Worm (Caenorhabditis elegans): ENCODE data around the gene Y53G8AL.4.

Gene Y53G8AL.4

ce11 chrIII:3250596-3251112 lies at the start of gene Y53G8AL.4:
TSS of gene Y53G8AL.4 (minus strand) at chrIII:3250646.
- TF ChIP-seq ztf-4 (tag; optimal IDR thresholded peaks at IDR 0.05): no peak
- TF ChIP-seq tbx-2 (tag; optimal IDR thresholded peaks at IDR 0.05): no peak
- TF ChIP-seq nhr-25 (tag; optimal IDR thresholded peaks at IDR 0.05): no peak
- TF ChIP-seq hmg-11 (tag; optimal IDR thresholded peaks at IDR 0.05): no peak
- no peak for TF ChIP-seq fkh-2 (tag; optimal IDR thresholded peaks at IDR 0.05)
- no peak for TF ChIP-seq fos-1 (tag; optimal IDR thresholded peaks at IDR 0.05)
- TF ChIP-seq elt-1 (tag; optimal IDR thresholded peaks at IDR 0.05): no peak
- no peak for TF ChIP-seq lin-15B (tag; optimal IDR thresholded peaks at IDR 0.05)

ce11 chrIII:3297151-3297550 lies 46.7 kb upstream of the Y53G8AL.4 start, which contains the start of gene Y53G8AR.5:
TSS of gene Y53G8AR.5 (plus strand) at chrIII:3297451.
- TF ChIP-seq nhr-237 (tag; optimal IDR thresholded peaks at IDR 0.05) (no peak), ZK546.5 (tag; optimal IDR thresholded peaks at IDR 0.05) (no peak), skn-1 (tag; optimal IDR thresholded peaks at IDR 0.05) (no peak), tbx-2 (tag; optimal IDR thresholded peaks at IDR 0.05) (no peak), ceh-28 (tag; optimal IDR thresholded peaks at IDR 0.05) (no peak), nfya-1 (tag; optimal IDR thresholded peaks at IDR 0.05; ENCODE audit: insufficient read depth) (no peak), nhr-12 (tag; optimal IDR thresholded peaks at IDR 0.05) (no peak), nhr-76 (tag; optimal IDR thresholded peaks at IDR 0.05) (no peak), pha-4 (tag; optimal IDR thresholded peaks at IDR 0.05) (no peak), nhr-25 (tag; optimal IDR thresholded peaks at IDR 0.05) (no peak), lin-15B (tag; optimal IDR thresholded peaks at IDR 0.05) (no peak), snpc-4 (tag; optimal IDR thresholded peaks at IDR 0.05) (no peak), unc-62 (GFP tag; optimal IDR thresholded peaks at IDR 0.05) (no peak), elt-1 (tag; optimal IDR thresholded peaks at IDR 0.05) (no peak), jun-1 (tag; optimal IDR thresholded peaks at IDR 0.05) (no peak), nhr-11 (tag; optimal IDR thresholded peaks at IDR 0.05) (no peak), nhr-43 (tag; optimal IDR thresholded peaks at IDR 0.05; ENCODE audit: poor library complexity, severe bottlenecking) (no peak)

ce11 chrIII:3294283-3294793 lies 43.9 kb upstream of the Y53G8AL.4 start, which contains the start of the genes Y53G8AR.8 and Y53G8AR.6:
TSS of gene Y53G8AR.8 (minus strand) at chrIII:3294330.
TSS of gene Y53G8AR.6 (plus strand) at chrIII:3294743.
- TF ChIP-seq hmg-11 (tag; optimal IDR thresholded peaks at IDR 0.05) (peak; percentile 6), lin-15B (tag; optimal IDR thresholded peaks at IDR 0.05) (peak; percentile 3), elt-2 (tag; optimal IDR thresholded peaks at IDR 0.05) (no peak), nfya-1 (tag; optimal IDR thresholded peaks at IDR 0.05; ENCODE audit: insufficient read depth) (peak; percentile 44), pha-4 (tag; optimal IDR thresholded peaks at IDR 0.05) (peak; percentile 46)

ce11 chrIII:3281860-3282358 lies 31.5 kb upstream of the Y53G8AL.4 start, which contains the start of gene mfsd-8:
TSS of gene mfsd-8 (plus strand) at chrIII:3282308.
- TF ChIP-seq pqm-1 (tag; optimal IDR thresholded peaks at IDR 0.05): peak; percentile 56
- TF ChIP-seq fkh-2 (tag; optimal IDR thresholded peaks at IDR 0.05): no peak
- peak; percentile 3 for TF ChIP-seq pha-4 (tag; optimal IDR thresholded peaks at IDR 0.05)
- TF ChIP-seq elt-2 (tag; optimal IDR thresholded peaks at IDR 0.05): peak; percentile 91
- TF ChIP-seq nhr-237 (tag; optimal IDR thresholded peaks at IDR 0.05): no peak

ce11 chrIII:3279304-3279703 lies 28.9 kb upstream of the Y53G8AL.4 start:
- TF ChIP-seq jun-1 (tag; optimal IDR thresholded peaks at IDR 0.05) (peak; percentile 64), lin-15B (tag; optimal IDR thresholded peaks at IDR 0.05) (peak; percentile 40), nhr-23 (tag; optimal IDR thresholded peaks at IDR 0.05) (peak; percentile 92), nfya-1 (tag; optimal IDR thresholded peaks at IDR 0.05; ENCODE audit: insufficient read depth) (peak; percentile 78), elt-2 (tag; optimal IDR thresholded peaks at IDR 0.05) (peak; percentile 61), nhr-43 (tag; optimal IDR thresholded peaks at IDR 0.05; ENCODE audit: poor library complexity, severe bottlenecking) (peak; percentile 73), ceh-82 (tag; optimal IDR thresholded peaks at IDR 0.05) (peak; percentile 43), elt-3 (tag; optimal IDR thresholded peaks at IDR 0.05) (no peak), hmg-11 (tag; optimal IDR thresholded peaks at IDR 0.05) (peak; percentile 77), nhr-11 (tag; optimal IDR thresholded peaks at IDR 0.05) (peak; percentile 63), pha-4 (tag; optimal IDR thresholded peaks at IDR 0.05) (peak; percentile 87), nhr-67 (tag; optimal IDR thresholded peaks at IDR 0.05) (no peak), ceh-28 (tag; optimal IDR thresholded peaks at IDR 0.05) (peak; percentile 82), lsy-12 (tag; optimal IDR thresholded peaks at IDR 0.05) (peak; percentile 29), nhr-25 (tag; optimal IDR thresholded peaks at IDR 0.05) (peak; percentile 90), skn-1 (tag; optimal IDR thresholded peaks at IDR 0.05) (peak; percentile 22), pqm-1 (tag; optimal IDR thresholded peaks at IDR 0.05) (peak; percentile 58), elt-1 (tag; optimal IDR thresholded peaks at IDR 0.05) (no peak), snpc-4 (tag; optimal IDR thresholded peaks at IDR 0.05) (no peak), R02D3.7 (tag; optimal IDR thresholded peaks at IDR 0.05) (peak; percentile 54)

Data from whole organism, L3 larva.